Worm (Caenorhabditis elegans) whole organism, L2 larva: ENCODE data around the gene cest-1.2.

Experiments used
- Y55F3AM.14 ChIP-seq: fragments of 200-800 bp; sonication (Bioruptor generic); optimal IDR thresholded peaks from 2 replicates; lab custom pipeline; 2018; ENCODE audit warnings: mild to moderate bottlenecking, missing genetic modification characterization, missing compliant biosample characterization
- lin-13 ChIP-seq: fragments of 150-350 bp; optimal IDR thresholded peaks from 2 replicates; lab custom pipeline; 2014; ENCODE audit warnings: missing biosample characterization, missing genetic modification reagents, missing genetic modification characterization
- mab-5 ChIP-seq: fragments of 150-350 bp; optimal IDR thresholded peaks from 2 replicates; lab custom pipeline; 2014; ENCODE audit warnings: missing biosample characterization, missing genetic modification characterization
- nhr-11 ChIP-seq: fragments of 150-350 bp; optimal IDR thresholded peaks from 2 replicates; lab custom pipeline; 2014; ENCODE audit warnings: missing biosample characterization, missing genetic modification characterization
- nhr-12 ChIP-seq: fragments of 150-350 bp; optimal IDR thresholded peaks from 2 replicates; lab custom pipeline; 2014; ENCODE audit warnings: missing biosample characterization, missing genetic modification characterization
- nhr-237 ChIP-seq: fragments of 150-350 bp; optimal IDR thresholded peaks from 2 replicates; lab custom pipeline; 2014; ENCODE audit warnings: missing biosample characterization, missing genetic modification characterization
- nhr-77 ChIP-seq: fragments of 150-350 bp; optimal IDR thresholded peaks from 2 replicates; lab custom pipeline; 2014; ENCODE audit warnings: missing biosample characterization, missing genetic modification characterization
- skn-1 ChIP-seq: sonication (generic microtip); optimal IDR thresholded peaks from 2 replicates; lab custom pipeline; 2017; ENCODE audit warnings: missing biosample characterization, missing genetic modification characterization
- unc-62 ChIP-seq: fragments of 150-350 bp; optimal IDR thresholded peaks from 2 replicates; lab custom pipeline; 2014; ENCODE audit warnings: missing biosample characterization, missing genetic modification reagents, missing genetic modification characterization

DNA sequence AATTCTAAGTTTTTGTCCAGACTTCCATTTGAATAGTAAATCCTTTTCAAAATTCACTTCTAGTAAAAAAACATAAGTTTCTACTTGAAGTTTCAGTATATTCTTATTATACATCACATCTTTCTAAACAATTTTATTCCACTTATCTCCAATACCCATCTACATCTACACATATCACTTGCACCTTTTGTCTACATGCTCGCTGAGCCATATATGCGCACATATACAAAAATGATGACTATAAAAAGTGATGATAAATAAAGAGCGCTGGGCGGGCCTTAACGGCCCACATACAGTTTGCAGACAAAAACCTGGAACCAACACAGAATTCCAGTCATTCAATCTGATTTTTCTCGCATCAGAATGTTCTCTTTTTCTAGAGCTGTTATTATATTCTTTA lies 4.2 kb downstream of the cest-1.2 start, which contains the start of gene AH10.2:
- TF ChIP-seq mab-5 (no peak), nhr-237 (tag; lab: Kevin White, UChicago) (no peak), Y55F3AM.14 (GFP tag; lab: Kevin White, UChicago) (no peak), nhr-12 (tag; lab: Kevin White, UChicago) (no peak), skn-1 (tag; lab: Kevin White, UChicago) (no peak), nhr-77 (tag; lab: Kevin White, UChicago) (no peak), unc-62 (no peak), nhr-11 (tag; lab: Kevin White, UChicago) (no peak), lin-13 (GFP tag; lab: Kevin White, UChicago) (no peak)
